Fruit fly (Drosophila melanogaster) whole organism: Measurements from ENCODE around the gene numb.

Source experiments
- CG8478 ChIP-seq: fragments of >200 bp; optimal IDR thresholded peaks from 2 replicates; lab custom pipeline; 2018; ENCODE audit warnings: inconsistent platforms
- EcR ChIP-seq, 2 experiments: fragments of >200 bp; optimal IDR thresholded peaks; 2 replicates each; lab custom pipeline; 2017; ENCODE audit warnings: missing biosample characterization in 2 of 2, missing genetic modification characterization in 2 of 2, missing genetic modification reagents in 2 of 2
- psq ChIP-seq: fragments of >200 bp; optimal IDR thresholded peaks from 2 replicates; lab custom pipeline; 2017

- TF ChIP-seq CG8478 (lab: Kevin White, UChicago) (no peak), psq (lab: Kevin White, UChicago) (no peak), EcR (GFP tag; optimal IDR thresholded peaks at IDR 0.05; lab: Kevin White, UChicago) (peak in 1 of 2 experiments; percentile 59)
Observed at dm6 chr2L:9493375-9494263, 56.4 kb downstream of the numb start.
